Fruit fly (Drosophila melanogaster): ENCODE results near the gene CG6602.

The CG6602 gene

DNA sequence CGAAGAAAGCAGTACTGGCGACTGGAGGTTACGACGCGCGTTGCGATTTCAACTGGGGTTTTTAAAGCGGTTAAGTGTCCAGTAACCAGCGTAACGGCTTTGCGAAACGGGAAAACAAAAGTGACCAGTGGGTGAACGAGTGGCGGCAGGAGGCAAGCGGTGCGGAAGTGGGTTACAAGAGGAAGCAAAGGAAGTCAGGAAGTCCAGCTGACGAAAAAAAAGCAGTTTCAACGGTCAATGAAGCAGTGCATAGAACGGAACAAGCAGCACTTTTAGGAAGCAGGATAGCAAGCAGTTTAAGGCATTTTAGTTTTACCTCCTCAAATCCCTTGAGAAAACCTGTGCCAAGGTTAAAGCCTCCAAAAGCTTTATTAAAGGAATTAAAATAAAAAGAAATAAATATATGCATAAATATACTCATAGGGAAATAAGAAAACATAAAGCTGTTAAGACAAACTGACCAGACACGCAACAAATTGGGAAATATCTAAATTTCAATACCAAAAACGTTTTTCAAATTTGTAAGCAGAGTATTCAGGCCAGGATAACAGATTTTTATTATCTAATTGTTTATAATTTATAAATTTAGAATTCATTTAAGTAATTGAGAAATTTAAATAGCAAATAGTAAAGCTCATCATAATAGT is 12.8 kb upstream of the CG6602 start, which contains the start of gene CG6592:
TSS of gene CG6592 (plus strand) at position 597 of the 647 bp plus-strand sequence.
- TF ChIP-seq ttk (optimal IDR thresholded peaks at IDR 0.05) (no peak), h (optimal IDR thresholded peaks at IDR 0.05) (no peak), Sin3A (optimal IDR thresholded peaks at IDR 0.05) (no peak), psq (optimal IDR thresholded peaks at IDR 0.05) (no peak), Myc (optimal IDR thresholded peaks at IDR 0.05) (no peak), insv (optimal IDR thresholded peaks at IDR 0.05) (no peak)

DNA sequence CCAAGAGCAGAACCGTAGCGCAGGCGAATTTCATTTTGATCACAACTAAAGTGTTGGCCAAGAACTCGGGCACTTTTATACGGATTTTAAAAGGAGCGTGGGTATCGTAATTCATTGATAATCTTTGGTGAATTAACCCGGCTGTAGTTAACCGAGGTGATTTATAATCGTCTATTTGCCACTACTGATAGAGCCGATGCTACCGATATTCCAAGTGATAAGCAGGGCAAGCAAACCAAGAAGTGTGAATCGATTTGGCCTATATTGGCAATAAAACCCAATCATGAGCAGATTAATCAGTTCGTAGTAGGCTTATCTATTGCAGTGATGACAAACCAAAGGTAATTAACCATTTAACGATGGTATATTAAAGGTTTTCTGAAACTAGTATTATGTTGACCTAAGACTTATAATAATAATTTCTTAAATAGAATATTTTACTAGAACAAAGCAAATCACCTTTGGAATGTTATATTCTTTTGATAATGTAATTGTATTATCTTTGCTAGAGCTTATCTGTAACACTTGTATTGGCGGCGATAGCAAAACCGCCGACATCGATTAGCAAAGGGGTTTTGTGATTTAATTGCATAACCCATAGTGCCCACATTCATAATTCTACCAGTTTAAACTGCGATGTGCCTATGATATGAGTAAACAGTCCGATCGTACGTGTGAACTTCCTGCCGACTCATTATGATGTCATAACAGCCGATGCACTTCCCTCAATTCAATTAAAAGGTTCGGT is 8.9 kb upstream of the CG6602 start, which contains the start of gene CG10472:
TSS of gene CG10472 (minus strand) at position 51 of the 748 bp plus-strand sequence.
- TF ChIP-seq insv (optimal IDR thresholded peaks at IDR 0.05) (no peak), psq (optimal IDR thresholded peaks at IDR 0.05) (no peak), Sin3A (optimal IDR thresholded peaks at IDR 0.05) (no peak)

- no peak for TF ChIP-seq Sin3A (optimal IDR thresholded peaks at IDR 0.05)
- no peak for TF ChIP-seq ttk (optimal IDR thresholded peaks at IDR 0.05)
- no peak for TF ChIP-seq psq (optimal IDR thresholded peaks at IDR 0.05)
- TF ChIP-seq insv (optimal IDR thresholded peaks at IDR 0.05): no peak
- TF ChIP-seq Myc (optimal IDR thresholded peaks at IDR 0.05): no peak
- no peak for TF ChIP-seq h (optimal IDR thresholded peaks at IDR 0.05)
Measured at dm6 chr3L:6065881-6066389, 6.0 kb upstream of the CG6602 start, which contains the start of gene CG42269. CG42269 (plus strand) TSS chr3L:6066296.

DNA sequence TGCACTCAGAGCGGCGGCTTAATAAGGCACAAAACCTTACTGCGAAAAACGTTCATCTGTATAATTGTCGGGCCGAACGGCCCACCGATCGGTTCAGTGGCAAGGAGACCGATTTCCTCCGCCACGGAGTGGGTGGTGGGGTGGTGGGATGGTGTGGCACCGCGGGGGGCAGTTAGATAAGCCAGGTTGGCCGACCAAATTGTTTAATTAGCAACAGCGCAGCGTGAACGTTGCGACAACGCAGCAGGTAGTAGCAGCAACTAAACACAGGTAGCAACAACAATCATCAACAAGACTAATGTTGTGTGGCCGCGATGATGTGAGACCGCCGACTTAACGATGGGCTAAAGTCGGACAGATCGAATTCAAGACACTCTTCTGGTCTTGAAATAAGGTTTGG is 3.8 kb upstream of the CG6602 start:
- TF ChIP-seq ttk (optimal IDR thresholded peaks at IDR 0.05): no peak
- no peak for TF ChIP-seq Sin3A (optimal IDR thresholded peaks at IDR 0.05)
- no peak for TF ChIP-seq psq (optimal IDR thresholded peaks at IDR 0.05)
- no peak for TF ChIP-seq h (optimal IDR thresholded peaks at IDR 0.05)
- TF ChIP-seq insv (optimal IDR thresholded peaks at IDR 0.05): no peak
- no peak for TF ChIP-seq Myc (optimal IDR thresholded peaks at IDR 0.05)

dm6 chr3L:6070119-6070518 is 1.8 kb upstream of the CG6602 start:
- no peak for TF ChIP-seq Sin3A (optimal IDR thresholded peaks at IDR 0.05)
- no peak for TF ChIP-seq psq (optimal IDR thresholded peaks at IDR 0.05)
- no peak for TF ChIP-seq ttk (optimal IDR thresholded peaks at IDR 0.05)
- no peak for TF ChIP-seq insv (optimal IDR thresholded peaks at IDR 0.05)
- TF ChIP-seq h (optimal IDR thresholded peaks at IDR 0.05): no peak
- no peak for TF ChIP-seq Myc (optimal IDR thresholded peaks at IDR 0.05)

DNA sequence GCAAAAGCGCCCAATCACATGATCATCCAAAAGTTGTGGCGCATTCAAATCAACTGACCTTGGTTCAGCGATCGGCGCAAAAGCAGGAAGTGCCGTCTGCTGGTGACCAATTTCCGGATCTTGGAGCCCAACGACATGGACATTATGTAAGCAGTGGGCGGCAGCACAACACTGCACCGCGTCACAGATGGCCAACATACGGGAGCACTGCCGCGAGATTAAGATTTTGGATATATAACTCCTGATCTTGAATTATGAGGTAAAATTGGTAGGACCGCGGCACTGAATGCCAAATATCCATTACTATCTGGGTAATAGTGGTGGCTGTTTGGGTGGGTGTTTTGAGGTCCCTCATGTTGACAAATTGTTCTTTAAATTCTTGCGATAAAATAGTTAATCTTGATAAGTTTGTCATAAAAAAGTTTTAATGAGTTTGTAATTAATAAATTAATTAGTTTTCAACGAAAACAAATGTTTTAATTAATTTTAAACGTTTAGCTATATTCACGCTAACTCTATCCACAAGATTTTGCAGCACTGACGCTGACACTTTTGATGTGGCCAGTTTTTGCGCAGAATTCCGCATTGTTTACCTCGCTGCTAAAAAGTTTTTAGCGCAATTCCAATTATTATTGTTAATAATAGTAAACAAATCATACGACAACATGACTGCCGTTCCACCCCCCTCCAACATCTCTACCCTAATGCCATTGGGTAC is 3.2 kb downstream of the CG6602 start, which contains the start of the genes CG13295 and CG6610:
TSS of gene CG13295 (minus strand) at position 271 of the 718 bp plus-strand sequence.
TSS of gene CG6610 (plus strand) at position 562 of the 718 bp plus-strand sequence.
- no peak for TF ChIP-seq Myc (optimal IDR thresholded peaks at IDR 0.05)

- no peak for TF ChIP-seq Myc (optimal IDR thresholded peaks at IDR 0.05)
- no peak for TF ChIP-seq insv (optimal IDR thresholded peaks at IDR 0.05)
- no peak for TF ChIP-seq psq (optimal IDR thresholded peaks at IDR 0.05)
- no peak for TF ChIP-seq ttk (optimal IDR thresholded peaks at IDR 0.05)
- TF ChIP-seq h (optimal IDR thresholded peaks at IDR 0.05): no peak
- no peak for TF ChIP-seq Sin3A (optimal IDR thresholded peaks at IDR 0.05)
Measured at dm6 chr3L:6076429-6076828, 4.5 kb downstream of the CG6602 start, which contains the start of gene ssp6. ssp6 (plus strand) TSS chr3L:6076722.

- TF ChIP-seq insv (optimal IDR thresholded peaks at IDR 0.05) (no peak), Myc (optimal IDR thresholded peaks at IDR 0.05) (no peak), ttk (optimal IDR thresholded peaks at IDR 0.05) (no peak), psq (optimal IDR thresholded peaks at IDR 0.05) (no peak), Sin3A (optimal IDR thresholded peaks at IDR 0.05) (no peak), h (optimal IDR thresholded peaks at IDR 0.05) (no peak)
Measured at dm6 chr3L:6082561-6082960, 10.6 kb downstream of the CG6602 start, which contains the start of gene CG13293. CG13293 (plus strand) TSS chr3L:6082883.

- TF ChIP-seq Myc (optimal IDR thresholded peaks at IDR 0.05) (no peak), ttk (optimal IDR thresholded peaks at IDR 0.05) (no peak), Sin3A (optimal IDR thresholded peaks at IDR 0.05) (no peak)
Measured at dm6 chr3L:6084446-6084845, 12.5 kb downstream of the CG6602 start.

- TF ChIP-seq ttk (optimal IDR thresholded peaks at IDR 0.05) (no peak), Sin3A (optimal IDR thresholded peaks at IDR 0.05) (no peak), insv (optimal IDR thresholded peaks at IDR 0.05) (no peak), h (optimal IDR thresholded peaks at IDR 0.05) (no peak), Myc (optimal IDR thresholded peaks at IDR 0.05) (no peak), psq (optimal IDR thresholded peaks at IDR 0.05) (no peak)
Measured at dm6 chr3L:6085157-6085556, 13.2 kb downstream of the CG6602 start.

- TF ChIP-seq insv (optimal IDR thresholded peaks at IDR 0.05): no peak
- TF ChIP-seq Sin3A (optimal IDR thresholded peaks at IDR 0.05): no peak
- TF ChIP-seq psq (optimal IDR thresholded peaks at IDR 0.05): no peak
- no peak for TF ChIP-seq h (optimal IDR thresholded peaks at IDR 0.05)
- no peak for TF ChIP-seq ttk (optimal IDR thresholded peaks at IDR 0.05)
- no peak for TF ChIP-seq Myc (optimal IDR thresholded peaks at IDR 0.05)
Measured at dm6 chr3L:6085988-6086387, 14.0 kb downstream of the CG6602 start.

DNA sequence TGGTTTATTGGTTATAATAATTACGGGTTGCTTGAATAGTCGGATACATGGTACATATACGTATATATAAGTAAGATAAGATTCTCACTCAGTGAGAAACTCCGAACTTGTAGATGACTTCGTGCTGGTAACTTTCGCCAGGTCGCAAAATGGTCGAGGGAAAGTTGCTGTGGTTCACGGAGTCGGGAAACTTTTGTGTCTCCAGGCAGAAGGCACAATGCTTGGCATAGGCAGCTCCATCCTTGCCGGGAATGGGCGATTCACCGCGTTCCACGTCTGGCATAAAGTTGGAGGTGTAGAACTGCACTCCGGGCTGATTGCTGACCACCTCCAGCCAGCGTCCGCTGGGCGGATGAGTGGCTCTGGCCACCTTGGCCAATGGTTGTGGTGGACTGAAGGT is 21.3 kb downstream of the CG6602 start, which contains the start of gene CG10469:
TSS of gene CG10469 (minus strand) at position 101 of the 400 bp plus-strand sequence.
- no peak for TF ChIP-seq psq (optimal IDR thresholded peaks at IDR 0.05)
- TF ChIP-seq h (optimal IDR thresholded peaks at IDR 0.05): no peak
- no peak for TF ChIP-seq Sin3A (optimal IDR thresholded peaks at IDR 0.05)
- no peak for TF ChIP-seq insv (optimal IDR thresholded peaks at IDR 0.05)
- no peak for TF ChIP-seq ttk (optimal IDR thresholded peaks at IDR 0.05)
- no peak for TF ChIP-seq Myc (optimal IDR thresholded peaks at IDR 0.05)
